Fruit fly (Drosophila melanogaster) whole organism, prepupa: ENCODE measurements around the gene Dyro.

ENCODE experiments used
- CG11294 ChIP-seq: fragments of 200-800 bp; sonication (Bioruptor generic); IDR thresholded peaks from 2 replicates; pipeline ENCODE4 v1.3.6; 2022; ENCODE audit warnings: missing biosample characterization, missing genetic modification characterization
- CG11902 ChIP-seq: fragments of 200-800 bp; sonication (Bioruptor generic); optimal IDR thresholded peaks from 3 replicates; lab custom pipeline; 2016; ENCODE audit warnings: missing biosample characterization, missing genetic modification characterization
- CG1621 ChIP-seq: fragments of 200-800 bp; sonication (Bioruptor generic); optimal IDR thresholded peaks from 3 replicates; lab custom pipeline; 2018; ENCODE audit warnings: missing biosample characterization, mild to moderate bottlenecking, missing genetic modification characterization
- CG16779 ChIP-seq: fragments of 200-800 bp; sonication (Bioruptor generic); optimal IDR thresholded peaks from 3 replicates; lab custom pipeline; 2017; ENCODE audit warnings: missing biosample characterization, mild to moderate bottlenecking, missing genetic modification characterization
- CG3032 ChIP-seq: fragments of 200-800 bp; optimal IDR thresholded peaks from 2 replicates; lab custom pipeline; 2019; ENCODE audit warnings: missing biosample characterization, mild to moderate bottlenecking, missing genetic modification characterization, moderate library complexity
- CG32006 ChIP-seq: fragments of 200-800 bp; sonication (Bioruptor generic); optimal IDR thresholded peaks from 3 replicates; lab custom pipeline; 2017; ENCODE audit warnings: missing biosample characterization, mild to moderate bottlenecking, missing genetic modification characterization
- CG34406 ChIP-seq: fragments of 200-800 bp; sonication (Bioruptor generic); optimal IDR thresholded peaks from 3 replicates; lab custom pipeline; 2016; ENCODE audit warnings: missing biosample characterization, missing genetic modification characterization
- CG3919 ChIP-seq: fragments of 200-800 bp; sonication (Bioruptor generic); optimal IDR thresholded peaks from 3 replicates; lab custom pipeline; 2016; ENCODE audit warnings: missing biosample characterization, missing genetic modification characterization
- CG4318 ChIP-seq: fragments of 200-800 bp; sonication (Bioruptor generic); optimal IDR thresholded peaks from 3 replicates; lab custom pipeline; 2017; ENCODE audit warnings: missing biosample characterization, mild to moderate bottlenecking, missing genetic modification characterization
- CG6163 ChIP-seq: fragments of 200-800 bp; sonication (Bioruptor generic); IDR thresholded peaks from 3 replicates; pipeline ENCODE4 v1.3.6; 2022; ENCODE audit warnings: missing biosample characterization, missing genetic modification characterization
- CG6276 ChIP-seq: fragments of 200-800 bp; sonication (Bioruptor generic); optimal IDR thresholded peaks from 2 replicates; lab custom pipeline; 2017; ENCODE audit warnings: missing biosample characterization, mild to moderate bottlenecking, missing genetic modification characterization
- CG6808 ChIP-seq: fragments of 200-800 bp; sonication (Bioruptor generic); optimal IDR thresholded peaks from 3 replicates; lab custom pipeline; 2017; ENCODE audit warnings: missing biosample characterization, missing genetic modification characterization, mild to moderate bottlenecking, moderate library complexity, missing genetic modification reagents
- CG6854 ChIP-seq: fragments of 200-800 bp; sonication (Bioruptor generic); optimal IDR thresholded peaks from 2 replicates; lab custom pipeline; 2017; ENCODE audit warnings: missing biosample characterization, mild to moderate bottlenecking, missing genetic modification characterization
- CG7368 ChIP-seq: fragments of 200-800 bp; sonication (Bioruptor generic); optimal IDR thresholded peaks from 3 replicates; lab custom pipeline; 2016; ENCODE audit warnings: missing biosample characterization, missing genetic modification characterization
- CG8119 ChIP-seq: fragments of 200-800 bp; sonication (Bioruptor generic); IDR thresholded peaks from 3 replicates; pipeline ENCODE4 v1.3.6; 2022; ENCODE audit warnings: missing biosample characterization, missing genetic modification characterization
- CG8632 ChIP-seq: fragments of 200-800 bp; sonication (Bioruptor generic); optimal IDR thresholded peaks from 3 replicates; lab custom pipeline; 2016; ENCODE audit warnings: missing biosample characterization, missing genetic modification characterization
- CG9139 ChIP-seq: fragments of 200-800 bp; sonication (Bioruptor generic); optimal IDR thresholded peaks from 3 replicates; lab custom pipeline; 2017; ENCODE audit warnings: missing biosample characterization, mild to moderate bottlenecking, missing genetic modification characterization
- Eip78C ChIP-seq: fragments of 200-800 bp; sonication (Bioruptor generic); peaks from one replicate; lab custom pipeline; 2016; ENCODE audit warnings: missing biosample characterization, missing genetic modification characterization
- Ets21C ChIP-seq: fragments of 200-800 bp; sonication (Bioruptor generic); optimal IDR thresholded peaks from 3 replicates; lab custom pipeline; 2016; ENCODE audit warnings: missing biosample characterization, missing genetic modification characterization
- Ets96B ChIP-seq: fragments of 200-800 bp; optimal IDR thresholded peaks from 2 replicates; lab custom pipeline; 2019; ENCODE audit warnings: missing biosample characterization, mild to moderate bottlenecking, missing genetic modification characterization, moderate library complexity
- Hr38 ChIP-seq: sonication (Bioruptor generic); optimal IDR thresholded peaks from 2 replicates; lab custom pipeline; 2016; ENCODE audit warnings: missing biosample characterization, missing genetic modification characterization
- Hr39 ChIP-seq: fragments of 200-800 bp; sonication (Bioruptor generic); optimal IDR thresholded peaks from 2 replicates; lab custom pipeline; 2016; ENCODE audit warnings: missing biosample characterization, missing genetic modification characterization
- Hr4 ChIP-seq: fragments of 200-800 bp; sonication (Bioruptor generic); optimal IDR thresholded peaks from 3 replicates; lab custom pipeline; 2016; ENCODE audit warnings: missing biosample characterization, missing genetic modification characterization
- Lpt ChIP-seq: fragments of 200-800 bp; sonication (Bioruptor generic); optimal IDR thresholded peaks from 3 replicates; lab custom pipeline; 2016; ENCODE audit warnings: missing biosample characterization, missing genetic modification characterization
- OdsH ChIP-seq: fragments of 200-800 bp; sonication (Bioruptor generic); optimal IDR thresholded peaks from 3 replicates; lab custom pipeline; 2016; ENCODE audit warnings: missing biosample characterization, missing genetic modification characterization
- Smox ChIP-seq: fragments of 200-800 bp; sonication (Bioruptor generic); optimal IDR thresholded peaks from 3 replicates; lab custom pipeline; 2016; ENCODE audit warnings: missing biosample characterization, missing genetic modification characterization
- Sox102F ChIP-seq: fragments of 200-800 bp; sonication (Bioruptor generic); optimal IDR thresholded peaks from 2 replicates; lab custom pipeline; 2016; ENCODE audit warnings: missing biosample characterization, mild to moderate bottlenecking, missing genetic modification characterization
- Sox14 ChIP-seq: fragments of 200-800 bp; sonication (Bioruptor generic); optimal IDR thresholded peaks from 3 replicates; lab custom pipeline; 2016; ENCODE audit warnings: missing biosample characterization, missing genetic modification characterization
- Sox15 ChIP-seq: fragments of 200-800 bp; sonication (Bioruptor generic); optimal IDR thresholded peaks from 3 replicates; lab custom pipeline; 2016; ENCODE audit warnings: missing biosample characterization, missing genetic modification characterization
- cyc ChIP-seq: fragments of 200-800 bp; sonication (Bioruptor generic); optimal IDR thresholded peaks from 3 replicates; lab custom pipeline; 2016; ENCODE audit warnings: missing biosample characterization, missing genetic modification characterization
- dac ChIP-seq: fragments of 200-800 bp; sonication (Bioruptor generic); optimal IDR thresholded peaks from 2 replicates; lab custom pipeline; 2017; ENCODE audit warnings: missing biosample characterization, mild to moderate bottlenecking, missing genetic modification characterization
- eg ChIP-seq: fragments of 200-800 bp; sonication (Bioruptor generic); IDR thresholded peaks from 3 replicates; pipeline ENCODE4 v1.3.6; 2022; ENCODE audit warnings: missing biosample characterization, missing genetic modification characterization
- fd59A ChIP-seq: fragments of 200-800 bp; sonication (Bioruptor generic); optimal IDR thresholded peaks from 2 replicates; lab custom pipeline; 2017; ENCODE audit warnings: missing biosample characterization, mild to moderate bottlenecking, missing genetic modification characterization, missing genetic modification reagents
- fd85E ChIP-seq: fragments of 200-800 bp; sonication (Bioruptor generic); optimal IDR thresholded peaks from 3 replicates; lab custom pipeline; 2016; ENCODE audit warnings: missing biosample characterization, missing genetic modification characterization
- lz ChIP-seq: fragments of 200-800 bp; sonication (Bioruptor generic); optimal IDR thresholded peaks from 3 replicates; lab custom pipeline; 2016; ENCODE audit warnings: missing biosample characterization, missing genetic modification characterization
- net ChIP-seq: fragments of 200-800 bp; sonication (Bioruptor generic); optimal IDR thresholded peaks from 3 replicates; lab custom pipeline; 2016; ENCODE audit warnings: missing biosample characterization, missing genetic modification characterization
- salr ChIP-seq, 2 experiments: fragments of 200-800 bp; sonication (Bioruptor generic); optimal IDR thresholded peaks; 3 replicates each; lab custom pipeline; 2016 to 2018; ENCODE audit warnings: missing biosample characterization in 2 of 2, missing genetic modification characterization in 2 of 2, mild to moderate bottlenecking in 1 of 2
- svp ChIP-seq: fragments of 200-800 bp; sonication (Bioruptor generic); peaks from one replicate; lab custom pipeline; 2016; ENCODE audit warnings: missing biosample characterization, missing genetic modification characterization

The Dyro gene

DNA sequence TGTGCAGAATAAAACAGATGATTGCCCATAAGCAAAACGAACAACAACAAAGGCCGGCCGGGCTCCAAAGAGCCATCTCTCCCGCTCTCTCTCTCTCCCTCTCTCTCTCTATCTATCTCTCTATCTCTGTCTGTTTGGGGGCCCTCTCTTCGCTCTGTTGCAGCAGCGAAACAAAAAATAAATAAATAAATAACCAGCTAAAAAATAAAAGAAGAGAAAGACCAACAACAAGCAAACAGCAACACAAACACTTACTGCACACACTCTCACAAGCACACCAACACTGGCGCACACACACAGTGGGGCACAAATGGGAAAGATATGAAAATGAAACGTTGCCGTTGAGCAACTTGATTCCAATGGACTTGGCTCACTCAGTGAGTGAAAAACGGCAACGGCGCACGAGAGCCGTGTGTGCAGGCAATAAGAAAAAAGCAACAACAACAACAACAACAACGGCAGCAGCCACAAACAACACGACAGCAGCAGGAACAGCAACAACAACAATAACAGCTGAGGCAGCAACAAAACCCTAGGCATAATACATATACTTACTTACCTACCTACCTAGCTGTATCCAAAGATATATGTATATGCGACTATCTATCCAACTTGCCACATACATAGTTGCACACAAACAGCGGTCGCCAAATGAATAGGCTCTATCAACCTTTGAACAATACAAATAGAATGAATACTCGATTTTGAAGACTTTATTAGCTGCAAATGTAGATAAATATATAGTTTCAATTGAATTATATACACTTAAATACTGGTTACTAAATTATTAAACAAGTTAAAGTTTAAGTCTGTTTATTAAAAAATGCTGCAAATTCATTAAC is 49.5 kb downstream of the Dyro start (continued):
- TF ChIP-seq dac (GFP tag; lab: Kevin White, UChicago), result peak; percentile 94
- peak; percentile 99 for TF ChIP-seq CG6808 (GFP tag; lab: Kevin White, UChicago)
- peak; percentile 40 for TF ChIP-seq Hr39 (GFP tag; lab: Kevin White, UChicago)
- TF ChIP-seq CG32006 (GFP tag; lab: Kevin White, UChicago), result peak; percentile 92
- peak; percentile 99 for TF ChIP-seq CG16779 (tag; lab: Kevin White, UChicago)
- peak; percentile 98 for TF ChIP-seq CG1621 (tag; lab: Kevin White, UChicago)
- peak; percentile 93 for TF ChIP-seq CG8632 (GFP tag; lab: Kevin White, UChicago)
- peak; percentile 100 for TF ChIP-seq CG6276 (GFP tag; lab: Kevin White, UChicago)
- peak; percentile 94 for TF ChIP-seq Sox14 (GFP tag; lab: Kevin White, UChicago)
- TF ChIP-seq CG11294 (GFP tag; lab: Robert Waterston, UW), result peak; percentile 84; the same call in 1 of the 2 replicates
- TF ChIP-seq svp (GFP tag; lab: Kevin White, UChicago), result peak; percentile 90
- peak; percentile 91 for TF ChIP-seq CG34406
- TF ChIP-seq CG6163 (GFP tag; lab: Robert Waterston, UW), result peak; percentile 98
- TF ChIP-seq Hr4 (GFP tag; lab: Kevin White, UChicago), result peak; percentile 85
- TF ChIP-seq salr (GFP tag; optimal IDR thresholded peaks at IDR 0.05; lab: Kevin White, UChicago), result peak; percentile 94 to 97
- TF ChIP-seq CG3032 (tag; lab: Kevin White, UChicago), result peak; percentile 94
- TF ChIP-seq cyc (GFP tag; lab: Kevin White, UChicago), result peak; percentile 57
- TF ChIP-seq CG6854, result peak; percentile 99
- TF ChIP-seq lz (GFP tag; lab: Kevin White, UChicago), result peak; percentile 58
- TF ChIP-seq Smox (GFP tag; lab: Kevin White, UChicago), result peak; percentile 78
- peak; percentile 46 for TF ChIP-seq Ets21C (GFP tag; lab: Kevin White, UChicago)
- TF ChIP-seq OdsH, result peak; percentile 85
- TF ChIP-seq net (GFP tag; lab: Kevin White, UChicago), result peak; percentile 98
- peak; percentile 94 for TF ChIP-seq Sox102F
- TF ChIP-seq CG3919, result peak; percentile 92
- TF ChIP-seq fd85E (GFP tag; lab: Kevin White, UChicago), result peak; percentile 95
- peak; percentile 29 for TF ChIP-seq CG4318 (GFP tag; lab: Kevin White, UChicago)
- TF ChIP-seq CG9139, result peak; percentile 100
- TF ChIP-seq eg (GFP tag; lab: Robert Waterston, UW), result peak; percentile 99
- TF ChIP-seq Lpt (GFP tag; lab: Kevin White, UChicago), result peak; percentile 99
- no peak for TF ChIP-seq Sox15 (GFP tag; lab: Kevin White, UChicago)
- no peak for TF ChIP-seq CG11902 (GFP tag; lab: Kevin White, UChicago)
- peak; percentile 98 for TF ChIP-seq Ets96B (tag; lab: Kevin White, UChicago)
- TF ChIP-seq CG8119 (GFP tag; lab: Robert Waterston, UW), result peak; percentile 99
- peak; percentile 92 for TF ChIP-seq CG7368 (GFP tag; lab: Kevin White, UChicago)
- peak; percentile 91 for TF ChIP-seq fd59A (GFP tag; lab: Kevin White, UChicago)
- TF ChIP-seq, all 60 proteins: peak for 58

DNA sequence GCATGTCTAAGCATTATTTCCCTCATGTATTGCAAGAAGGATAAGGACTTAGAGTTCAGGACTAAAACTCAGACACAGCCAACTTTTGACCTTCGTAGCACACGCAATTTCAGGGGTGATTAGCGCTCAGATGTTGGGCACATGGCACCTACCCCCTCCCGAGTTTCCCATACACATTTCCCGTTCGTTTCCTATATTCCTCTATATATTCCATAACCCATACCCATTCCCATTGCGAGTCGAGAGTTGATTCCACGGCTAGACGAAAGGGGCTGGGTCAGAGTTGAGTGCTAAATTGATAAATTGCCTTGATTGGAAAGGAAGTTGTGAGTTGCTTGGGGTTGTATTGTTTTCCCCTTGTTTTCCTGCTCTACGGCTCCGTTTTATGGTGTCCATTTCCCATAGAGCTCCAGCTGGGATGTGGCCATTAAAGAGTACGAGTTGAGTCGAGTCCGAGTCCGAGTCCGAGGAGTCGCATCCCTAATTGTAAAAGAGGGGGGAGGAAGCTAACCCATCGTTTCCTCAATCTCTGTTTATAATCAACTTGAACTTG is 51.6 kb downstream of the Dyro start:
- TF ChIP-seq Hr38 (GFP tag; lab: Kevin White, UChicago) (no peak), Eip78C (peak; percentile 24)
